Fruit fly (Drosophila melanogaster) whole organism, embryonic: ENCODE data around the gene CG13043.

ENCODE experiments used
- Asciz ChIP-seq: fragments of 200-800 bp; sonication (Bioruptor generic); optimal IDR thresholded peaks from 2 replicates; lab custom pipeline; 2017; ENCODE audit warnings: missing biosample characterization, mild to moderate bottlenecking, missing genetic modification characterization, missing genetic modification reagents
- CG11696 ChIP-seq: fragments of 200-800 bp; sonication (Bioruptor generic); IDR thresholded peaks from 2 replicates; pipeline ENCODE4 v1.3.6; 2022; ENCODE audit warnings: missing biosample characterization, missing genetic modification characterization
- CG12299 ChIP-seq: fragments of 200-800 bp; sonication (Bioruptor generic); optimal IDR thresholded peaks from 2 replicates; lab custom pipeline; 2018; ENCODE audit warnings: missing biosample characterization, mild to moderate bottlenecking, missing genetic modification characterization
- CG2129 ChIP-seq: fragments of 200-800 bp; sonication (Bioruptor generic); IDR thresholded peaks from 2 replicates; pipeline ENCODE4 v1.3.6; 2022; ENCODE audit warnings: missing biosample characterization, missing genetic modification characterization; ENCODE audit not compliant: partially characterized antibody
- CG31388 ChIP-seq: fragments of 200-800 bp; sonication (Bioruptor generic); optimal IDR thresholded peaks from 2 replicates; lab custom pipeline; 2016; ENCODE audit warnings: missing biosample characterization, missing genetic modification characterization
- CG4404 ChIP-seq: fragments of 200-800 bp; sonication (Bioruptor generic); IDR thresholded peaks from 2 replicates; pipeline ENCODE4 v1.3.6; 2022; ENCODE audit warnings: missing biosample characterization, missing genetic modification characterization
- CG4730 ChIP-seq: fragments of 200-800 bp; sonication (Bioruptor generic); IDR thresholded peaks from 2 replicates; pipeline ENCODE4 v1.3.6; 2022; ENCODE audit warnings: missing biosample characterization, missing genetic modification characterization
- CG4820 ChIP-seq: fragments of 200-800 bp; sonication (Bioruptor generic); optimal IDR thresholded peaks from 3 replicates; lab custom pipeline; 2016; ENCODE audit warnings: missing biosample characterization, missing genetic modification characterization
- CG5180 ChIP-seq: fragments of 200-800 bp; sonication (Bioruptor generic); optimal IDR thresholded peaks from 3 replicates; lab custom pipeline; 2017; ENCODE audit warnings: missing biosample characterization, missing genetic modification characterization, mild to moderate bottlenecking, moderate library complexity, missing genetic modification reagents
- CG5245 ChIP-seq: fragments of 200-800 bp; sonication (Bioruptor generic); optimal IDR thresholded peaks from 3 replicates; lab custom pipeline; 2016; ENCODE audit warnings: missing biosample characterization, missing genetic modification characterization
- CG6272 ChIP-seq: fragments of 200-800 bp; sonication (Bioruptor generic); IDR thresholded peaks from 2 replicates; pipeline ENCODE4 v1.3.6; 2022; ENCODE audit warnings: missing biosample characterization, missing genetic modification characterization
- CG6654 ChIP-seq: fragments of 200-800 bp; sonication (Bioruptor generic); optimal IDR thresholded peaks from 2 replicates; lab custom pipeline; 2017; ENCODE audit warnings: missing biosample characterization, mild to moderate bottlenecking, missing genetic modification characterization
- CG6683 ChIP-seq: fragments of 200-800 bp; sonication (Bioruptor generic); optimal IDR thresholded peaks from 2 replicates; lab custom pipeline; 2017; ENCODE audit warnings: missing biosample characterization, mild to moderate bottlenecking, missing genetic modification characterization, missing genetic modification reagents
- CG7745 ChIP-seq: fragments of 200-800 bp; sonication (Bioruptor generic); optimal IDR thresholded peaks from 2 replicates; lab custom pipeline; 2018; ENCODE audit warnings: missing biosample characterization, mild to moderate bottlenecking, missing genetic modification characterization, moderate library complexity
- CG7963 ChIP-seq: fragments of 200-800 bp; sonication (Bioruptor generic); IDR thresholded peaks from 3 replicates; pipeline ENCODE4 v1.3.6; 2022; ENCODE audit warnings: missing biosample characterization, missing genetic modification characterization; ENCODE audit not compliant: partially characterized antibody
- CG8089 ChIP-seq: fragments of 200-800 bp; sonication (Bioruptor generic); optimal IDR thresholded peaks from 3 replicates; lab custom pipeline; 2016; ENCODE audit warnings: missing biosample characterization, missing genetic modification characterization
- CG8290 ChIP-seq, 3 experiments: fragments of 200-800 bp; sonication (Bioruptor generic); optimal IDR thresholded peaks; 2 replicates each; lab custom pipeline; 2016 to 2019; ENCODE audit warnings: missing biosample characterization in 3 of 3, missing genetic modification characterization in 3 of 3, mild to moderate bottlenecking in 2 of 3, moderate library complexity in 1 of 3
- CHES-1-like ChIP-seq: fragments of 200-800 bp; sonication (Bioruptor generic); optimal IDR thresholded peaks from 2 replicates; lab custom pipeline; 2016; ENCODE audit warnings: missing biosample characterization, missing genetic modification characterization
- Dll ChIP-seq: fragments of 200-800 bp; sonication (Bioruptor generic); IDR thresholded peaks from 4 replicates; pipeline ENCODE4 v1.3.6; 2022; ENCODE audit warnings: missing biosample characterization, missing genetic modification characterization; ENCODE audit not compliant: partially characterized antibody
- Dref ChIP-seq: fragments of 200-800 bp; sonication (Bioruptor generic); IDR thresholded peaks from 2 replicates; pipeline ENCODE4 v1.3.6; 2022; ENCODE audit warnings: missing biosample characterization, missing genetic modification characterization
- Ets65A ChIP-seq: fragments of 200-800 bp; sonication (Bioruptor generic); peaks from one replicate; lab custom pipeline; 2016; ENCODE audit warnings: missing biosample characterization, missing genetic modification characterization
- Med ChIP-seq: fragments of 200-800 bp; sonication (Bioruptor generic); peaks from one replicate; lab custom pipeline; 2016; ENCODE audit warnings: missing biosample characterization, missing genetic modification characterization, mild to moderate bottlenecking, inconsistent platforms, moderate library complexity
- Nf-YA ChIP-seq: fragments of 200-800 bp; sonication (Bioruptor generic); IDR thresholded peaks from 2 replicates; pipeline ENCODE4 v1.3.6; 2022; ENCODE audit warnings: missing biosample characterization, missing genetic modification characterization
- Rfx ChIP-seq: fragments of 200-800 bp; sonication (Bioruptor generic); IDR thresholded peaks from 2 replicates; pipeline ENCODE4 v1.3.6; 2022; ENCODE audit warnings: missing biosample characterization, missing genetic modification characterization
- Sin3A ChIP-seq: fragments of >200 bp; optimal IDR thresholded peaks from 2 replicates; lab custom pipeline; 2018
- Trl ChIP-seq, 3 experiments: fragments of >200 bp in 2 of 3; fragments of 200-800 bp in 1 of 3; sonication (Bioruptor generic) in 1 of 3; optimal IDR thresholded peaks; 2 replicates in 1 of 3; 3 replicates in 2 of 3; lab custom pipeline; 2016 to 2017; ENCODE audit warnings: missing biosample characterization in 1 of 3, missing genetic modification characterization in 1 of 3
- ab ChIP-seq: fragments of 200-800 bp; sonication (Bioruptor generic); optimal IDR thresholded peaks from 2 replicates; lab custom pipeline; 2016; ENCODE audit warnings: missing biosample characterization, missing genetic modification characterization
- ac ChIP-seq: fragments of 200-800 bp; sonication (Bioruptor generic); optimal IDR thresholded peaks from 3 replicates; lab custom pipeline; 2017; ENCODE audit warnings: missing biosample characterization, mild to moderate bottlenecking, missing genetic modification characterization
- al ChIP-seq: fragments of 200-800 bp; sonication (Bioruptor generic); IDR thresholded peaks from 2 replicates; pipeline ENCODE4 v1.3.6; 2022; ENCODE audit warnings: missing biosample characterization, missing genetic modification characterization
- ap ChIP-seq: fragments of 200-800 bp; sonication (Bioruptor generic); IDR thresholded peaks from 2 replicates; pipeline ENCODE4 v1.3.6; 2022; ENCODE audit warnings: missing biosample characterization, missing genetic modification characterization
- btn ChIP-seq: fragments of 200-800 bp; sonication (Bioruptor generic); optimal IDR thresholded peaks from 2 replicates; lab custom pipeline; 2016; ENCODE audit warnings: missing biosample characterization, missing genetic modification characterization
- chinmo ChIP-seq: fragments of 200-800 bp; sonication (Bioruptor generic); IDR thresholded peaks from 4 replicates; pipeline ENCODE4 v1.3.6; 2022; ENCODE audit warnings: missing biosample characterization, missing genetic modification characterization; ENCODE audit not compliant: partially characterized antibody
- crp ChIP-seq, 2 experiments: fragments of 200-800 bp; sonication (Bioruptor generic); optimal IDR thresholded peaks; 2 replicates in 1 of 2; 3 replicates in 1 of 2; lab custom pipeline; 2017; ENCODE audit warnings: missing biosample characterization in 2 of 2, missing genetic modification characterization in 2 of 2, mild to moderate bottlenecking in 1 of 2, moderate library complexity in 1 of 2
- fd102C ChIP-seq: fragments of 200-800 bp; sonication (Bioruptor generic); optimal IDR thresholded peaks from 2 replicates; lab custom pipeline; 2018; ENCODE audit warnings: missing biosample characterization, mild to moderate bottlenecking, missing genetic modification characterization, moderate library complexity
- fu2 ChIP-seq: fragments of 200-800 bp; sonication (Bioruptor generic); optimal IDR thresholded peaks from 2 replicates; lab custom pipeline; 2016; ENCODE audit warnings: missing biosample characterization, missing genetic modification characterization
- hkb ChIP-seq, 2 experiments: fragments of 200-800 bp in 1 of 2; fragments of >200 bp in 1 of 2; sonication (Bioruptor generic) in 1 of 2; IDR thresholded peaks in 1 of 2; optimal IDR thresholded peaks in 1 of 2; 2 replicates each; pipeline versions ENCODE4 v1.3.6 to Lab custom; 2017 to 2022; ENCODE audit warnings: missing biosample characterization in 1 of 2, missing genetic modification characterization in 1 of 2
- jing ChIP-seq: fragments of 200-800 bp; sonication (Bioruptor generic); optimal IDR thresholded peaks from 2 replicates; lab custom pipeline; 2018; ENCODE audit warnings: missing biosample characterization, mild to moderate bottlenecking, missing genetic modification characterization
- kah ChIP-seq: fragments of 200-800 bp; sonication (Bioruptor generic); optimal IDR thresholded peaks from 2 replicates; lab custom pipeline; 2018; ENCODE audit warnings: missing biosample characterization, mild to moderate bottlenecking, missing genetic modification characterization
- lab ChIP-seq: fragments of 200-800 bp; sonication (Bioruptor generic); optimal IDR thresholded peaks from 3 replicates; lab custom pipeline; 2017; ENCODE audit warnings: missing biosample characterization, missing genetic modification characterization, mild to moderate bottlenecking, moderate library complexity, missing genetic modification reagents
- nau ChIP-seq: fragments of 200-800 bp; sonication (Bioruptor generic); optimal IDR thresholded peaks from 3 replicates; lab custom pipeline; 2017; ENCODE audit warnings: missing biosample characterization, mild to moderate bottlenecking, missing genetic modification characterization, missing genetic modification reagents
- nerfin-2 ChIP-seq: fragments of 200-800 bp; sonication (Bioruptor generic); IDR thresholded peaks from 2 replicates; pipeline ENCODE4 v1.3.6; 2022; ENCODE audit warnings: missing biosample characterization, missing genetic modification characterization; ENCODE audit not compliant: partially characterized antibody
- p53 ChIP-seq: fragments of 200-800 bp; sonication (Bioruptor generic); optimal IDR thresholded peaks from 2 replicates; lab custom pipeline; 2016; ENCODE audit warnings: missing biosample characterization, missing genetic modification characterization
- pb ChIP-seq: fragments of 200-800 bp; sonication (Bioruptor generic); optimal IDR thresholded peaks from 3 replicates; lab custom pipeline; 2016; ENCODE audit warnings: missing biosample characterization, missing genetic modification characterization
- prd ChIP-seq, 3 experiments: fragments of >200 bp in 2 of 3; fragments of 200-800 bp in 1 of 3; sonication (Bioruptor generic) in 1 of 3; optimal IDR thresholded peaks in 2 of 3; IDR thresholded peaks in 1 of 3; 2 replicates in 2 of 3; 3 replicates in 1 of 3; pipeline versions ENCODE4 v1.3.6 to Lab custom; 2017 to 2022; ENCODE audit warnings: missing biosample characterization in 1 of 3, missing genetic modification characterization in 1 of 3
- pros ChIP-seq: fragments of 200-800 bp; sonication (Bioruptor generic); optimal IDR thresholded peaks from 3 replicates; lab custom pipeline; 2019; ENCODE audit warnings: missing biosample characterization, mild to moderate bottlenecking, missing genetic modification characterization, moderate library complexity
- pzg ChIP-seq: fragments of 200-800 bp; sonication (Bioruptor generic); optimal IDR thresholded peaks from 3 replicates; lab custom pipeline; 2018; ENCODE audit warnings: missing biosample characterization, mild to moderate bottlenecking, missing genetic modification characterization, moderate library complexity
- seq ChIP-seq: fragments of 200-800 bp; sonication (Bioruptor generic); IDR thresholded peaks from 2 replicates; pipeline ENCODE4 v1.3.6; 2022; ENCODE audit warnings: missing biosample characterization, missing genetic modification characterization
- slp2 ChIP-seq: fragments of 200-800 bp; sonication (Bioruptor generic); optimal IDR thresholded peaks from 2 replicates; lab custom pipeline; 2016; ENCODE audit warnings: missing biosample characterization, missing genetic modification characterization
- tgo ChIP-seq: fragments of 200-800 bp; sonication (Bioruptor generic); IDR thresholded peaks from 3 replicates; pipeline ENCODE4 v1.3.6; 2022; ENCODE audit warnings: missing biosample characterization, missing genetic modification characterization
- wor ChIP-seq: fragments of 200-800 bp; sonication (Bioruptor generic); IDR thresholded peaks from 2 replicates; pipeline ENCODE4 v1.3.6; 2022; ENCODE audit warnings: missing biosample characterization, missing genetic modification characterization

Gene CG13043

DNA sequence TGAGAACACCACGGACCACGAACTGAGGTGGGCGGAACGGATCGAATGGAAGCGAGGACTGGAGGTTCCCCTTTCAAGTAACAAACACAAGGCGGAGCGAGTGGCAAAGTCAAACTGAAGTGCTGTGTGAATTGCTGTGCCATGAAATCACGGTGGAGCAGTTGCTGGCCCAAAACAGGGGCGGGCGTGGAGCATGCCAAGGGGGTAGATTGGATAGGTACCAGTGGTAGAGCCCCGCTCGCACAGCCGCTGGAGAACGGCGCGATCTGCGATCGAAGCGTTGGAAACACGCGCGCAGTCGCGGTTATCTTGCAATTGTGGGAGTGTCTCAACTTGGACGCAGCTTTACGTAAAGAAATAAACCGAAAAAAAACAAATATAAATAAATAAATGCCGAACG is 22.1 kb upstream of the CG13043 start, which contains the start of gene CG13038 (continued):
- TF ChIP-seq Ets65A (GFP tag; lab: Kevin White, UChicago) (peak; percentile 75), wor (no peak), Sin3A (no peak), pzg (GFP tag; lab: Kevin White, UChicago) (no peak), hkb (optimal IDR thresholded peaks at IDR 0.05; lab: Kevin White, UChicago) (no peak), hkb (GFP tag; IDR thresholded peaks at IDR 0.05; lab: Robert Waterston, UW) (no peak), prd (optimal IDR thresholded peaks at IDR 0.05; lab: Kevin White, UChicago) (no peak), prd (GFP tag; IDR thresholded peaks at IDR 0.05; lab: Robert Waterston, UW) (no peak), Asciz (GFP tag; lab: Kevin White, UChicago) (no peak), nerfin-2 (GFP tag; lab: Robert Waterston, UW) (no peak), Rfx (GFP tag; lab: Robert Waterston, UW) (peak; percentile 48; the same call in 1 of the 2 replicates), ac (no peak), CG4820 (GFP tag; lab: Kevin White, UChicago) (no peak), chinmo (GFP tag; lab: Robert Waterston, UW) (no peak; the same call in 2 of the 4 replicates), Dll (no peak), kah (GFP tag; lab: Kevin White, UChicago) (no peak), CG6272 (GFP tag; lab: Robert Waterston, UW) (no peak), jing (GFP tag; lab: Kevin White, UChicago) (no peak), CG11696 (GFP tag; lab: Robert Waterston, UW) (no peak), Trl (optimal IDR thresholded peaks at IDR 0.05; lab: Kevin White, UChicago) (no peak), Trl (GFP tag; optimal IDR thresholded peaks at IDR 0.05; lab: Kevin White, UChicago) (no peak), CG8290 (GFP tag; optimal IDR thresholded peaks at IDR 0.05; lab: Kevin White, UChicago) (no peak), CG8290 (tag; optimal IDR thresholded peaks at IDR 0.05; lab: Kevin White, UChicago) (peak in 1 of 2 experiments; percentile 40), btn (no peak), CG2129 (no peak), Med (peak; percentile 34), CG6683 (no peak), fu2 (GFP tag; lab: Kevin White, UChicago) (no peak), lab (GFP tag; lab: Kevin White, UChicago) (no peak), CHES-1-like (GFP tag; lab: Kevin White, UChicago) (no peak), tgo (GFP tag; lab: Robert Waterston, UW) (no peak), pros (GFP tag; lab: Kevin White, UChicago) (no peak), CG7745 (tag; lab: Kevin White, UChicago) (no peak), nau (GFP tag; lab: Kevin White, UChicago) (no peak), ab (no peak), Dref (GFP tag; lab: Robert Waterston, UW) (0 out of 2 replicates have a peak, but pooled peaks have one; percentile 13), al (GFP tag; lab: Robert Waterston, UW) (no peak), ap (no peak), p53 (no peak), CG12299 (tag; lab: Kevin White, UChicago) (no peak), CG5180 (GFP tag; lab: Kevin White, UChicago) (no peak), CG5245 (GFP tag; lab: Kevin White, UChicago) (no peak), CG4404 (GFP tag; lab: Robert Waterston, UW) (no peak), CG4730 (GFP tag; lab: Robert Waterston, UW) (no peak), pb (GFP tag; lab: Kevin White, UChicago) (no peak), CG31388 (no peak), fd102C (GFP tag; lab: Kevin White, UChicago) (no peak), CG8089 (GFP tag; lab: Kevin White, UChicago) (no peak), seq (no peak), crp (GFP tag; optimal IDR thresholded peaks at IDR 0.05; lab: Kevin White, UChicago) (no peak), CG6654 (no peak), Nf-YA (GFP tag; lab: Robert Waterston, UW) (no peak), CG7963 (GFP tag; lab: Robert Waterston, UW) (no peak), slp2 (GFP tag; lab: Kevin White, UChicago) (no peak)
